Worm (Caenorhabditis elegans): ENCODE results near the gene psd-1.

psd-1 gene

ce11 chrIII:7272088-7272487, 3.1 kb downstream of the psd-1 start (continued):
- TF ChIP-seq C34B4.2 (tag; optimal IDR thresholded peaks at IDR 0.05) = no peak

ce11 chrIII:7271083-7271482, 4.1 kb downstream of the psd-1 start:
- TF ChIP-seq ceh-63 (GFP tag; optimal IDR thresholded peaks at IDR 0.05) (no peak), skn-1 (tag; optimal IDR thresholded peaks at IDR 0.05) (peak; percentile 19), lin-39 (tag; optimal IDR thresholded peaks at IDR 0.05) (no peak), lin-35 (GFP tag; optimal IDR thresholded peaks at IDR 0.05) (peak in 1 of 2 experiments; percentile 47), zip-4 (GFP tag; optimal IDR thresholded peaks at IDR 0.05) (no peak), pqm-1 (tag; optimal IDR thresholded peaks at IDR 0.05) (no peak), dsc-1 (tag; optimal IDR thresholded peaks at IDR 0.05) (no peak), lin-14 (GFP tag; optimal IDR thresholded peaks at IDR 0.05) (peak; percentile 34), elt-3 (tag; optimal IDR thresholded peaks at IDR 0.05) (peak in 1 of 6 experiments; percentile 53), nhr-71 (tag; optimal IDR thresholded peaks at IDR 0.05) (peak; percentile 9), efl-1 (optimal IDR thresholded peaks at IDR 0.05) (no peak), efl-1 (GFP tag; optimal IDR thresholded peaks at IDR 0.05 in 1 of 2) (peak; percentile 4 to 40)

ce11 chrIII:7263028-7263427, 12.2 kb downstream of the psd-1 start:
- no peak for TF ChIP-seq irx-1 (tag; optimal IDR thresholded peaks at IDR 0.05)

ce11 chrIII:7262592-7262991, 12.6 kb downstream of the psd-1 start:
- no peak for TF ChIP-seq fkh-8 (tag; optimal IDR thresholded peaks at IDR 0.05)
- TF ChIP-seq fkh-10 (GFP tag; optimal IDR thresholded peaks at IDR 0.05) = peak; percentile 50
- no peak for TF ChIP-seq pqm-1 (tag; optimal IDR thresholded peaks at IDR 0.05)
- no peak for TF ChIP-seq nhr-47 (tag; optimal IDR thresholded peaks at IDR 0.05)
- TF ChIP-seq rnt-1 (tag; optimal IDR thresholded peaks at IDR 0.05) = no peak
- no peak for TF ChIP-seq vab-15 (tag; optimal IDR thresholded peaks at IDR 0.05)
- TF ChIP-seq lin-14 (GFP tag; optimal IDR thresholded peaks at IDR 0.05) = peak; percentile 34
- no peak for TF ChIP-seq lsy-2 (tag; optimal IDR thresholded peaks at IDR 0.05)

- TF ChIP-seq lin-14 (GFP tag; optimal IDR thresholded peaks at IDR 0.05) = peak; percentile 18
- no peak for TF ChIP-seq aly-2 (tag; optimal IDR thresholded peaks at IDR 0.05)
- peak; percentile 88 for TF ChIP-seq fkh-10 (GFP tag; optimal IDR thresholded peaks at IDR 0.05)
Observed at ce11 chrIII:7258931-7259330, 16.3 kb downstream of the psd-1 start, which contains the start of gene B0361.4. TSS of gene B0361.4 (plus strand) at chrIII:7258991.

- TF ChIP-seq lin-14 (GFP tag; optimal IDR thresholded peaks at IDR 0.05) = peak; percentile 72
- peak; percentile 82 for TF ChIP-seq ces-1 (GFP tag; optimal IDR thresholded peaks at IDR 0.05)
- TF ChIP-seq fkh-10 (GFP tag; optimal IDR thresholded peaks at IDR 0.05) = peak; percentile 78
- no peak for TF ChIP-seq sup-37 (GFP tag; optimal IDR thresholded peaks at IDR 0.05)
Observed at ce11 chrIII:7253669-7254068, 21.5 kb downstream of the psd-1 start.

- TF ChIP-seq swsn-7 (tag; optimal IDR thresholded peaks at IDR 0.05) (no peak), irx-1 (tag; optimal IDR thresholded peaks at IDR 0.05) (no peak), nhr-19 (GFP tag; conservative IDR thresholded peaks at IDR 0.05) (no peak), snu-23 (GFP tag; optimal IDR thresholded peaks at IDR 0.05) (no peak), blmp-1 (tag; optimal IDR thresholded peaks at IDR 0.05) (no peak), mef-2 (tag; optimal IDR thresholded peaks at IDR 0.05) (no peak), dpl-1 (GFP tag; optimal IDR thresholded peaks at IDR 0.05) (no peak), aly-2 (tag; optimal IDR thresholded peaks at IDR 0.05) (no peak), dsc-1 (tag; optimal IDR thresholded peaks at IDR 0.05) (no peak), fkh-8 (tag; optimal IDR thresholded peaks at IDR 0.05) (no peak), xbp-1 (tag; optimal IDR thresholded peaks at IDR 0.05) (no peak), unc-30 (tag; optimal IDR thresholded peaks at IDR 0.05) (no peak), lin-14 (GFP tag; optimal IDR thresholded peaks at IDR 0.05) (no peak), egl-13 (tag; optimal IDR thresholded peaks at IDR 0.05) (no peak)
Observed at ce11 chrIII:7247740-7248139, 27.5 kb downstream of the psd-1 start, which contains the start of gene zmp-6. TSS of gene zmp-6 (minus strand) at chrIII:7247840.

All from whole organism, L1 larva.